Worm (Caenorhabditis elegans) whole organism, L2 larva: Measurements from ENCODE around the gene ttm-2.

Experiments used
- F13H6.1 ChIP-seq: sonication (generic microtip); optimal IDR thresholded peaks from 2 replicates; lab custom pipeline; 2016; ENCODE audit warnings: missing genetic modification characterization, missing compliant biosample characterization
- ZK546.5 ChIP-seq: sonication (generic microtip); optimal IDR thresholded peaks from 2 replicates; lab custom pipeline; 2017; ENCODE audit warnings: missing biosample characterization, missing genetic modification characterization
- alr-1 ChIP-seq: fragments of 150-350 bp; optimal IDR thresholded peaks from 2 replicates; lab custom pipeline; 2014; ENCODE audit warnings: missing biosample characterization, missing genetic modification characterization
- aly-2 ChIP-seq: fragments of 150-350 bp; optimal IDR thresholded peaks from 2 replicates; lab custom pipeline; 2014; ENCODE audit warnings: missing biosample characterization, missing genetic modification characterization
- ama-1 ChIP-seq: fragments of 150-350 bp; optimal IDR thresholded peaks from 2 replicates; lab custom pipeline; 2018; ENCODE audit warnings: inconsistent platforms
- blmp-1 ChIP-seq: sonication (generic microtip); optimal IDR thresholded peaks from 2 replicates; lab custom pipeline; 2017; ENCODE audit warnings: missing genetic modification characterization, mild to moderate bottlenecking, missing compliant biosample characterization, antibody characterized with exemption, moderate library complexity; ENCODE audit not compliant: insufficient read depth
- ceh-16 ChIP-seq: fragments of 150-350 bp; optimal IDR thresholded peaks from 2 replicates; lab custom pipeline; 2014; ENCODE audit warnings: missing biosample characterization, missing genetic modification characterization
- ceh-82 ChIP-seq: fragments of 150-350 bp; optimal IDR thresholded peaks from 2 replicates; lab custom pipeline; 2014; ENCODE audit warnings: missing biosample characterization, missing genetic modification characterization
- crh-2 ChIP-seq: sonication (generic microtip); optimal IDR thresholded peaks from 2 replicates; lab custom pipeline; 2017; ENCODE audit warnings: missing biosample characterization, missing genetic modification characterization
- egl-27 ChIP-seq: sonication (generic microtip); optimal IDR thresholded peaks from 3 replicates; lab custom pipeline; 2017; ENCODE audit warnings: missing biosample characterization, missing genetic modification reagents, missing genetic modification characterization
- elt-1 ChIP-seq: fragments of 150-350 bp; optimal IDR thresholded peaks from 2 replicates; lab custom pipeline; 2014; ENCODE audit warnings: missing biosample characterization, missing genetic modification characterization
- elt-3 ChIP-seq: sonication (generic microtip); optimal IDR thresholded peaks from 2 replicates; lab custom pipeline; 2017; ENCODE audit warnings: missing biosample characterization, missing genetic modification characterization
- fos-1 ChIP-seq: fragments of 150-350 bp; optimal IDR thresholded peaks from 2 replicates; lab custom pipeline; 2014; ENCODE audit warnings: missing biosample characterization, missing genetic modification characterization
- gmeb-1 ChIP-seq: fragments of 150-350 bp; optimal IDR thresholded peaks from 2 replicates; lab custom pipeline; 2014; ENCODE audit warnings: missing biosample characterization, missing genetic modification characterization
- lin-11 ChIP-seq: fragments of 150-350 bp; sonication (generic microtip); optimal IDR thresholded peaks from 2 replicates; lab custom pipeline; 2014; ENCODE audit warnings: missing biosample characterization, missing genetic modification characterization, inconsistent platforms, mixed read lengths
- lin-13 ChIP-seq: fragments of 150-350 bp; optimal IDR thresholded peaks from 2 replicates; lab custom pipeline; 2014; ENCODE audit warnings: missing biosample characterization, missing genetic modification reagents, missing genetic modification characterization
- lin-39 ChIP-seq: fragments of 150-350 bp; optimal IDR thresholded peaks from 2 replicates; lab custom pipeline; 2014; ENCODE audit warnings: missing biosample characterization, missing genetic modification reagents, missing genetic modification characterization
- lsy-2 ChIP-seq, 2 experiments: fragments of 150-350 bp in 1 of 2; sonication (generic microtip) in 1 of 2; optimal IDR thresholded peaks; 2 replicates each; lab custom pipeline; 2014 to 2017; ENCODE audit warnings: missing biosample characterization in 2 of 2, missing genetic modification characterization in 2 of 2
- mab-5 ChIP-seq: fragments of 150-350 bp; optimal IDR thresholded peaks from 2 replicates; lab custom pipeline; 2014; ENCODE audit warnings: missing biosample characterization, missing genetic modification characterization
- mbf-1 ChIP-seq: sonication (generic microtip); optimal IDR thresholded peaks from 2 replicates; lab custom pipeline; 2017; ENCODE audit warnings: missing biosample characterization, missing genetic modification characterization
- mdl-1 ChIP-seq, 2 experiments: fragments of 150-350 bp in 1 of 2; sonication (generic microtip) in 1 of 2; optimal IDR thresholded peaks; 2 replicates each; lab custom pipeline; 2017; ENCODE audit warnings: missing biosample characterization in 2 of 2, missing genetic modification characterization in 2 of 2
- nhr-10 ChIP-seq: sonication (generic microtip); optimal IDR thresholded peaks from 2 replicates; lab custom pipeline; 2017; ENCODE audit warnings: missing biosample characterization, missing genetic modification characterization
- nhr-11 ChIP-seq: fragments of 150-350 bp; optimal IDR thresholded peaks from 2 replicates; lab custom pipeline; 2014; ENCODE audit warnings: missing biosample characterization, missing genetic modification characterization
- nhr-12 ChIP-seq: fragments of 150-350 bp; optimal IDR thresholded peaks from 2 replicates; lab custom pipeline; 2014; ENCODE audit warnings: missing biosample characterization, missing genetic modification characterization
- nhr-129 ChIP-seq: fragments of 150-350 bp; optimal IDR thresholded peaks from 2 replicates; lab custom pipeline; 2014; ENCODE audit warnings: missing biosample characterization, missing genetic modification characterization
- nhr-21 ChIP-seq: fragments of 150-350 bp; optimal IDR thresholded peaks from 2 replicates; lab custom pipeline; 2014; ENCODE audit warnings: missing biosample characterization, missing genetic modification characterization
- nhr-23 ChIP-seq: fragments of 150-350 bp; optimal IDR thresholded peaks from 2 replicates; lab custom pipeline; 2014; ENCODE audit warnings: missing biosample characterization, missing genetic modification reagents, missing genetic modification characterization
- nhr-25 ChIP-seq: fragments of 150-350 bp; sonication (generic microtip); optimal IDR thresholded peaks from 3 replicates; lab custom pipeline; 2014; ENCODE audit warnings: missing biosample characterization, missing genetic modification characterization
- nhr-77 ChIP-seq: fragments of 150-350 bp; optimal IDR thresholded peaks from 2 replicates; lab custom pipeline; 2014; ENCODE audit warnings: missing biosample characterization, missing genetic modification characterization
- peb-1 ChIP-seq: fragments of 150-350 bp; optimal IDR thresholded peaks from 2 replicates; lab custom pipeline; 2014; ENCODE audit warnings: missing biosample characterization, missing genetic modification characterization
- sem-4 ChIP-seq: fragments of 150-350 bp; optimal IDR thresholded peaks from 2 replicates; lab custom pipeline; 2014; ENCODE audit warnings: missing biosample characterization, missing genetic modification reagents, missing genetic modification characterization
- skn-1 ChIP-seq: sonication (generic microtip); optimal IDR thresholded peaks from 2 replicates; lab custom pipeline; 2017; ENCODE audit warnings: missing biosample characterization, missing genetic modification characterization
- sma-3 ChIP-seq: sonication (generic microtip); optimal IDR thresholded peaks from 2 replicates; lab custom pipeline; 2016; ENCODE audit warnings: missing genetic modification reagents, missing genetic modification characterization, missing compliant biosample characterization
- snpc-4 ChIP-seq: fragments of 150-350 bp; optimal IDR thresholded peaks from 2 replicates; lab custom pipeline; 2014; ENCODE audit warnings: missing biosample characterization, missing genetic modification characterization
- unc-39 ChIP-seq: fragments of 150-350 bp; optimal IDR thresholded peaks from 2 replicates; lab custom pipeline; 2014; ENCODE audit warnings: missing biosample characterization, missing genetic modification characterization
- unc-55 ChIP-seq: fragments of 150-350 bp; sonication (generic microtip); optimal IDR thresholded peaks from 3 replicates; lab custom pipeline; 2014; ENCODE audit warnings: missing biosample characterization, missing genetic modification reagents, missing genetic modification characterization
- unc-62 ChIP-seq: fragments of 150-350 bp; optimal IDR thresholded peaks from 2 replicates; lab custom pipeline; 2014; ENCODE audit warnings: missing biosample characterization, missing genetic modification reagents, missing genetic modification characterization
- zag-1 ChIP-seq: fragments of 150-350 bp; optimal IDR thresholded peaks from 2 replicates; lab custom pipeline; 2014; ENCODE audit warnings: missing biosample characterization, missing genetic modification characterization
- ztf-1 ChIP-seq: fragments of 200-800 bp; sonication (Bioruptor generic); conservative IDR thresholded peaks from 2 replicates; pipeline ENCODE4 v1.3.6; 2022; ENCODE audit warnings: missing genetic modification characterization, missing compliant biosample characterization
- ztf-11 ChIP-seq: sonication (generic microtip); optimal IDR thresholded peaks from 2 replicates; lab custom pipeline; 2017; ENCODE audit warnings: missing biosample characterization, missing genetic modification characterization
- ztf-4 ChIP-seq: fragments of 150-350 bp; optimal IDR thresholded peaks from 2 replicates; lab custom pipeline; 2014; ENCODE audit warnings: missing biosample characterization, missing genetic modification characterization

Gene ttm-2

ce11 chrII:4802917-4803316 is 36.7 kb upstream of the ttm-2 start:
- peak; percentile 24 for TF ChIP-seq crh-2 (tag; lab: Kevin White, UChicago)
- TF ChIP-seq lin-13 = no peak
- peak; percentile 77 for TF ChIP-seq blmp-1
- peak; percentile 83 for TF ChIP-seq fos-1 (tag; lab: Kevin White, UChicago)

ce11 chrII:4800524-4800923 is 34.3 kb upstream of the ttm-2 start:
- no peak for TF ChIP-seq lsy-2 (tag; optimal IDR thresholded peaks at IDR 0.05; lab: Kevin White, UChicago)
- TF ChIP-seq ZK546.5 (tag; lab: Kevin White, UChicago) = no peak
- TF ChIP-seq snpc-4 = no peak
- TF ChIP-seq mbf-1 (tag; lab: Kevin White, UChicago) = no peak
- TF ChIP-seq unc-39 (tag; lab: Kevin White, UChicago) = no peak
- no peak for TF ChIP-seq lin-13
- no peak for TF ChIP-seq blmp-1
- no peak for TF ChIP-seq ceh-16
- no peak for TF ChIP-seq fos-1 (tag; lab: Kevin White, UChicago)
- TF ChIP-seq alr-1 (tag; lab: Kevin White, UChicago) = no peak
- TF ChIP-seq nhr-25 (tag; lab: Kevin White, UChicago) = no peak
- no peak for TF ChIP-seq nhr-129 (tag; lab: Kevin White, UChicago)

- TF ChIP-seq lin-13 (no peak), ztf-11 (no peak), ceh-82 (tag; lab: Kevin White, UChicago) (no peak), nhr-25 (tag; lab: Kevin White, UChicago) (no peak), aly-2 (tag; lab: Kevin White, UChicago) (no peak), nhr-11 (tag; lab: Kevin White, UChicago) (no peak), nhr-77 (tag; lab: Kevin White, UChicago) (no peak), egl-27 (tag; lab: Kevin White, UChicago) (no peak), skn-1 (tag; lab: Kevin White, UChicago) (no peak), zag-1 (tag; lab: Kevin White, UChicago) (no peak), ztf-4 (tag; lab: Kevin White, UChicago) (no peak), crh-2 (tag; lab: Kevin White, UChicago) (no peak), peb-1 (tag; lab: Kevin White, UChicago) (no peak), snpc-4 (no peak), sem-4 (no peak), blmp-1 (no peak)
These were observed 30.9 kb upstream of the ttm-2 start, which contains the start of gene C33F10.14 for ce11 chrII:4797071-4797470. Gene C33F10.14 (plus strand): TSS chrII:4797371.

- TF ChIP-seq crh-2 (tag; lab: Kevin White, UChicago) (no peak), aly-2 (tag; lab: Kevin White, UChicago) (no peak), ztf-4 (tag; lab: Kevin White, UChicago) (no peak), ceh-16 (no peak), egl-27 (tag; lab: Kevin White, UChicago) (no peak), nhr-129 (tag; lab: Kevin White, UChicago) (no peak), mab-5 (no peak), ama-1 (lab: Kevin White, UChicago) (no peak), ztf-1 (no peak), unc-39 (tag; lab: Kevin White, UChicago) (no peak), unc-55 (GFP tag; lab: Kevin White, UChicago) (no peak), nhr-10 (tag; lab: Kevin White, UChicago) (no peak), gmeb-1 (tag; lab: Kevin White, UChicago) (no peak), snpc-4 (no peak), sma-3 (GFP tag; lab: Kevin White, UChicago) (no peak)
These were observed 29.3 kb upstream of the ttm-2 start, which contains the start of gene C33F10.4 for ce11 chrII:4795461-4795860. Gene C33F10.4 (plus strand): TSS chrII:4795761.

ce11 chrII:4793320-4793719 is 27.1 kb upstream of the ttm-2 start:
- TF ChIP-seq elt-3 = no peak
- no peak for TF ChIP-seq unc-62 (GFP tag; lab: Kevin White, UChicago)
- TF ChIP-seq nhr-23 (tag; lab: Kevin White, UChicago) = no peak

- TF ChIP-seq fos-1 (tag; lab: Kevin White, UChicago) = no peak
- no peak for TF ChIP-seq peb-1 (tag; lab: Kevin White, UChicago)
- TF ChIP-seq mab-5 = peak; percentile 51
- TF ChIP-seq lsy-2 (tag; optimal IDR thresholded peaks at IDR 0.05; lab: Kevin White, UChicago) = peak; percentile 60 to 76
- no peak for TF ChIP-seq ceh-82 (tag; lab: Kevin White, UChicago)
- TF ChIP-seq nhr-21 (tag; lab: Kevin White, UChicago) = no peak
- TF ChIP-seq F13H6.1 (tag; lab: Kevin White, UChicago) = peak; percentile 63
- peak; percentile 94 for TF ChIP-seq gmeb-1 (tag; lab: Kevin White, UChicago)
- no peak for TF ChIP-seq nhr-25 (tag; lab: Kevin White, UChicago)
- no peak for TF ChIP-seq sem-4
- TF ChIP-seq nhr-23 (tag; lab: Kevin White, UChicago) = no peak
- TF ChIP-seq ztf-4 (tag; lab: Kevin White, UChicago) = no peak
- no peak for TF ChIP-seq lin-11 (tag; lab: Kevin White, UChicago)
- TF ChIP-seq nhr-12 = no peak
- TF ChIP-seq blmp-1 = no peak
- no peak for TF ChIP-seq mdl-1 (tag; optimal IDR thresholded peaks at IDR 0.05; lab: Kevin White, UChicago)
- TF ChIP-seq ceh-16 = no peak
- TF ChIP-seq nhr-129 (tag; lab: Kevin White, UChicago) = no peak
- TF ChIP-seq lin-39 (tag; lab: Kevin White, UChicago) = no peak
- TF ChIP-seq egl-27 (tag; lab: Kevin White, UChicago) = no peak
- TF ChIP-seq nhr-10 (tag; lab: Kevin White, UChicago) = no peak
- TF ChIP-seq sma-3 (GFP tag; lab: Kevin White, UChicago) = peak; percentile 78
- no peak for TF ChIP-seq snpc-4
- TF ChIP-seq elt-1 (tag; lab: Kevin White, UChicago) = no peak
- TF ChIP-seq ama-1 (lab: Kevin White, UChicago) = no peak
- no peak for TF ChIP-seq mbf-1 (tag; lab: Kevin White, UChicago)
These were observed 25.1 kb upstream of the ttm-2 start, which contains the start of gene F26G1.1 for ce11 chrII:4791272-4791671. Gene F26G1.1 (plus strand): TSS chrII:4791618.
